Worm (Caenorhabditis elegans) whole organism, midembryonic: ENCODE data around the gene sdz-1.

Experiments used
- klf-2 ChIP-seq: fragments of 200-800 bp; sonication (Bioruptor generic); conservative IDR thresholded peaks from 2 replicates; pipeline ENCODE4 v1.3.6; 2022; ENCODE audit warnings: missing genetic modification reagents, missing genetic modification characterization, missing compliant biosample characterization
- med-1 ChIP-seq: sonication (generic microtip); optimal IDR thresholded peaks from 2 replicates; lab custom pipeline; 2017; ENCODE audit warnings: missing genetic modification characterization, mild to moderate bottlenecking, missing compliant biosample characterization, antibody characterized with exemption, missing genetic modification reagents; ENCODE audit not compliant: insufficient read depth
- tab-1 ChIP-seq: fragments of 200-800 bp; sonication (Bioruptor generic); IDR thresholded peaks from 2 replicates; pipeline ENCODE4 v1.3.6; 2022; ENCODE audit warnings: missing genetic modification characterization, missing compliant biosample characterization
- ztf-23 ChIP-seq: fragments of 200-800 bp; sonication (Bioruptor generic); IDR thresholded peaks from 2 replicates; pipeline ENCODE4 v1.3.6; 2022; ENCODE audit warnings: missing genetic modification reagents, missing genetic modification characterization, missing compliant biosample characterization

ce11 chrIII:8689143-8689542 is 11.0 kb downstream of the sdz-1 start:
- TF ChIP-seq tab-1 (GFP tag; lab: Robert Waterston, UW) (no peak), med-1 (GFP tag; lab: Kevin White, UChicago) (no peak), klf-2 (GFP tag; lab: Robert Waterston, UW) (no peak), ztf-23 (no peak)
